4 worm cellular contexts compared by ENCODE assay signal in the genomic region with DNA sequence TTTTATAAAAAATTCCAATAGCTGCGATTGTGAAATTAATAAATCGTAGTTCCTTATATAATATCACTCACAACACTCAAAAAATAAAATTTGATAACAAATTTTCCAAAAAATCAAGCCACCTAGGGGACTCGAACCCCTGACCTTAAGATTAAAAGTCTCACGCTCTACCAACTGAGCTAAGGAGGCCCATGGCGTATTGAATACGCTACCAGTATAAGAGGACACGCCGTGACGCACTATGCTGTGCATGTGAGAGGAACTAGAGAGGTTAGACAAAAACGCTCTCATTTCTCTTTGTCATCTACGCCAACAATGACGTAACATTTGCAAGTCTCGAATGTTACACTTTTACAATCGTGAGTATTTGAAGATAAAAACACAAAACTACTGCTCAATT.
TF ChIP-seq lines count a peak whose summit lies in the region.

No protein-coding gene starts in this region.

TF ChIP-seq in whole organism, L2 larva, 48 proteins besides CTCF, POLR2A, EP300 and RAD21 (continues in another document):
- peak; percentile 57 for TF ChIP-seq nhr-11 (tag; optimal IDR thresholded peaks at IDR 0.05; lab: Kevin White, UChicago)
- TF ChIP-seq nhr-10 (tag; optimal IDR thresholded peaks at IDR 0.05; lab: Kevin White, UChicago), result peak; percentile 8
- TF ChIP-seq ama-1 (optimal IDR thresholded peaks at IDR 0.05; lab: Kevin White, UChicago), result peak; percentile 76
- TF ChIP-seq elt-3 (tag; optimal IDR thresholded peaks at IDR 0.05; lab: Kevin White, UChicago), result no peak
- TF ChIP-seq snpc-4 (tag; optimal IDR thresholded peaks at IDR 0.05; lab: Kevin White, UChicago), result peak; percentile 80
- TF ChIP-seq ZK546.5 (tag; optimal IDR thresholded peaks at IDR 0.05; lab: Kevin White, UChicago), result no peak
- peak; percentile 81 for TF ChIP-seq zag-1 (tag; optimal IDR thresholded peaks at IDR 0.05; lab: Kevin White, UChicago)
- TF ChIP-seq dmd-4 (tag; optimal IDR thresholded peaks at IDR 0.05; lab: Kevin White, UChicago), result no peak
- no peak for TF ChIP-seq elt-1 (tag; optimal IDR thresholded peaks at IDR 0.05; lab: Kevin White, UChicago)
- TF ChIP-seq ztf-11 (tag; optimal IDR thresholded peaks at IDR 0.05; lab: Kevin White, UChicago), result no peak
- TF ChIP-seq ceh-16 (tag; optimal IDR thresholded peaks at IDR 0.05; lab: Kevin White, UChicago), result no peak
- peak; percentile 0 for TF ChIP-seq R02D3.7 (tag; optimal IDR thresholded peaks at IDR 0.05; lab: Kevin White, UChicago)
- TF ChIP-seq nhr-23 (tag; optimal IDR thresholded peaks at IDR 0.05; lab: Kevin White, UChicago), result no peak
- TF ChIP-seq ztf-4 (tag; optimal IDR thresholded peaks at IDR 0.05; lab: Kevin White, UChicago), result peak; percentile 93
- TF ChIP-seq egl-27 (tag; optimal IDR thresholded peaks at IDR 0.05; lab: Kevin White, UChicago), result peak; percentile 83
- TF ChIP-seq unc-39 (tag; optimal IDR thresholded peaks at IDR 0.05; lab: Kevin White, UChicago), result no peak
- TF ChIP-seq peb-1 (tag; optimal IDR thresholded peaks at IDR 0.05; lab: Kevin White, UChicago), result no peak
- TF ChIP-seq lin-13 (GFP tag; optimal IDR thresholded peaks at IDR 0.05; lab: Kevin White, UChicago), result peak; percentile 86
- peak; percentile 64 for TF ChIP-seq lin-11 (tag; optimal IDR thresholded peaks at IDR 0.05; lab: Kevin White, UChicago)
- TF ChIP-seq ztf-1 (GFP tag; conservative IDR thresholded peaks at IDR 0.05; lab: Robert Waterston, UW), result no peak
- peak; percentile 99 for TF ChIP-seq nhr-129 (tag; optimal IDR thresholded peaks at IDR 0.05; lab: Kevin White, UChicago)
- TF ChIP-seq nhr-237 (tag; optimal IDR thresholded peaks at IDR 0.05; lab: Kevin White, UChicago), result peak; percentile 36

TF ChIP-seq in whole organism, L4 larva, 104 proteins besides CTCF, POLR2A, EP300 and RAD21 (continues in another document):
- TF ChIP-seq ztf-11 (tag; optimal IDR thresholded peaks at IDR 0.05; lab: Kevin White, UChicago) (no peak), daf-16 (GFP tag; optimal IDR thresholded peaks at IDR 0.05; lab: Kevin White, UChicago) (peak; percentile 90 to 91), daf-16 (tag; optimal IDR thresholded peaks at IDR 0.05; lab: Kevin White, UChicago) (peak; percentile 91), hmg-1.1 (GFP tag; IDR thresholded peaks at IDR 0.05; lab: Robert Waterston, UW) (peak; percentile 99), ctbp-1 (GFP tag; IDR thresholded peaks at IDR 0.05; lab: Robert Waterston, UW) (peak; percentile 96), nhr-25 (tag; optimal IDR thresholded peaks at IDR 0.05; lab: Kevin White, UChicago; ENCODE audit: borderline replicate concordance, insufficient read depth) (peak; percentile 44), sdz-12 (GFP tag; optimal IDR thresholded peaks at IDR 0.05; lab: Kevin White, UChicago) (peak; percentile 85), arid-1 (GFP tag; conservative IDR thresholded peaks at IDR 0.05; lab: Robert Waterston, UW) (peak; percentile 97), lin-15B (tag; optimal IDR thresholded peaks at IDR 0.05; lab: Kevin White, UChicago) (peak; percentile 22), Y75B8A.6 (GFP tag; IDR thresholded peaks at IDR 0.05; lab: Robert Waterston, UW) (peak; percentile 75; the same call in 1 of the 2 replicates), pha-4 (GFP tag; IDR thresholded peaks at IDR 0.05; lab: Robert Waterston, UW) (peak; percentile 96), pha-4 (tag; optimal IDR thresholded peaks at IDR 0.05; lab: Kevin White, UChicago) (peak; percentile 47), ceh-20 (GFP tag; IDR thresholded peaks at IDR 0.05; lab: Robert Waterston, UW) (peak; percentile 96), daf-19 (GFP tag; conservative IDR thresholded peaks at IDR 0.05; lab: Robert Waterston, UW) (no peak), lsy-2 (tag; optimal IDR thresholded peaks at IDR 0.05; lab: Kevin White, UChicago) (peak; percentile 72 to 88), madf-9 (GFP tag; conservative IDR thresholded peaks at IDR 0.05; lab: Robert Waterston, UW) (peak; percentile 94), mxl-2 (GFP tag; conservative IDR thresholded peaks at IDR 0.05; lab: Robert Waterston, UW) (peak; percentile 78), lin-13 (GFP tag; optimal IDR thresholded peaks at IDR 0.05; lab: Kevin White, UChicago) (peak; percentile 90), nhr-11 (tag; optimal IDR thresholded peaks at IDR 0.05; lab: Kevin White, UChicago) (peak; percentile 86), dmd-8 (GFP tag; IDR thresholded peaks at IDR 0.05; lab: Robert Waterston, UW) (peak; percentile 97), zfp-3 (GFP tag; conservative IDR thresholded peaks at IDR 0.05; lab: Robert Waterston, UW) (peak; percentile 90), ceh-32 (tag; optimal IDR thresholded peaks at IDR 0.05; lab: Kevin White, UChicago; ENCODE audit: poor library complexity) (peak; percentile 72)

TF ChIP-seq in whole organism, late embryonic, 69 proteins besides CTCF, POLR2A, EP300 and RAD21 (continues in another document):
- TF ChIP-seq che-1 (tag; optimal IDR thresholded peaks at IDR 0.05; lab: Kevin White, UChicago) (peak; percentile 92), ceh-31 (tag; optimal IDR thresholded peaks at IDR 0.05; lab: Kevin White, UChicago) (peak; percentile 89), gmeb-2 (tag; optimal IDR thresholded peaks at IDR 0.05; lab: Kevin White, UChicago) (peak; percentile 89), hlh-8 (tag; optimal IDR thresholded peaks at IDR 0.05; lab: Kevin White, UChicago) (peak; percentile 81), ceh-19 (GFP tag; optimal IDR thresholded peaks at IDR 0.05; lab: Kevin White, UChicago) (peak; percentile 94), Y22D7AL.16 (tag; optimal IDR thresholded peaks at IDR 0.05; lab: Kevin White, UChicago) (peak; percentile 88), hlh-15 (tag; optimal IDR thresholded peaks at IDR 0.05; lab: Kevin White, UChicago) (peak; percentile 78), ceh-24 (tag; optimal IDR thresholded peaks at IDR 0.05; lab: Kevin White, UChicago) (peak; percentile 77), lim-6 (tag; optimal IDR thresholded peaks at IDR 0.05; lab: Kevin White, UChicago) (peak; percentile 88), ceh-34 (tag; optimal IDR thresholded peaks at IDR 0.05; lab: Kevin White, UChicago) (peak; percentile 95), C38D4.7 (GFP tag; optimal IDR thresholded peaks at IDR 0.05; lab: Kevin White, UChicago) (peak; percentile 90), tbx-2 (tag; optimal IDR thresholded peaks at IDR 0.05; lab: Kevin White, UChicago) (peak; percentile 92), ztf-16 (tag; optimal IDR thresholded peaks at IDR 0.05; lab: Kevin White, UChicago) (peak; percentile 89), pqm-1 (tag; optimal IDR thresholded peaks at IDR 0.05; lab: Kevin White, UChicago) (peak; percentile 90), unc-55 (GFP tag; optimal IDR thresholded peaks at IDR 0.05; lab: Kevin White, UChicago) (peak; percentile 29), pros-1 (tag; optimal IDR thresholded peaks at IDR 0.05; lab: Kevin White, UChicago) (peak; percentile 50), hlh-30 (tag; optimal IDR thresholded peaks at IDR 0.05; lab: Kevin White, UChicago; ENCODE audit: insufficient read depth) (peak; percentile 81), syd-9 (tag; optimal IDR thresholded peaks at IDR 0.05; lab: Kevin White, UChicago) (peak; percentile 91), pha-4 (tag; optimal IDR thresholded peaks at IDR 0.05; lab: Kevin White, UChicago) (no peak), hlh-6 (tag; optimal IDR thresholded peaks at IDR 0.05; lab: Kevin White, UChicago) (peak; percentile 96), sox-4 (tag; optimal IDR thresholded peaks at IDR 0.05; lab: Kevin White, UChicago) (peak; percentile 90), ttx-3 (tag; optimal IDR thresholded peaks at IDR 0.05; lab: Kevin White, UChicago) (peak; percentile 91), nfya-1 (tag; optimal IDR thresholded peaks at IDR 0.05; lab: Kevin White, UChicago) (peak; percentile 81), eyg-1 (tag; optimal IDR thresholded peaks at IDR 0.05; lab: Kevin White, UChicago) (peak; percentile 92)

TF ChIP-seq in whole organism, mixed stage, embryonic, 35 proteins besides CTCF, POLR2A, EP300 and RAD21 (continues in another document):
- peak; percentile 67 for TF ChIP-seq ces-1 (GFP tag; optimal IDR thresholded peaks at IDR 0.05; lab: Kevin White, UChicago)
- peak; percentile 94 for TF ChIP-seq cnd-1 (tag; optimal IDR thresholded peaks at IDR 0.05; lab: Kevin White, UChicago)
- peak; percentile 80 for TF ChIP-seq flh-1 (GFP tag; optimal IDR thresholded peaks at IDR 0.05; lab: Kevin White, UChicago)
- TF ChIP-seq nhr-237 (tag; optimal IDR thresholded peaks at IDR 0.05; lab: Kevin White, UChicago), result peak; percentile 81
- peak; percentile 58 for TF ChIP-seq ztf-11 (tag; optimal IDR thresholded peaks at IDR 0.05; lab: Kevin White, UChicago)
- no peak for TF ChIP-seq nhr-76 (tag; optimal IDR thresholded peaks at IDR 0.05; lab: Kevin White, UChicago)
- TF ChIP-seq sem-2 (GFP tag; optimal IDR thresholded peaks at IDR 0.05; lab: Kevin White, UChicago), result peak; percentile 89
- TF ChIP-seq elt-1 (tag; optimal IDR thresholded peaks at IDR 0.05; lab: Kevin White, UChicago; ENCODE audit: borderline replicate concordance, insufficient read depth), result no peak
- TF ChIP-seq tbx-8 (GFP tag; optimal IDR thresholded peaks at IDR 0.05; lab: Kevin White, UChicago), result peak; percentile 95
- TF ChIP-seq ceh-43 (GFP tag; optimal IDR thresholded peaks at IDR 0.05; lab: Kevin White, UChicago), result peak; percentile 91
- no peak for TF ChIP-seq blmp-1 (tag; optimal IDR thresholded peaks at IDR 0.05; lab: Kevin White, UChicago)
- peak; percentile 97 for TF ChIP-seq ceh-83 (GFP tag; optimal IDR thresholded peaks at IDR 0.05; lab: Kevin White, UChicago)
- TF ChIP-seq ham-2 (GFP tag; optimal IDR thresholded peaks at IDR 0.05; lab: Kevin White, UChicago), result peak; percentile 87
- peak; percentile 97 for TF ChIP-seq unc-120 (tag; optimal IDR thresholded peaks at IDR 0.05; lab: Kevin White, UChicago; ENCODE audit: poor library complexity, severe bottlenecking)
- no peak for TF ChIP-seq nhr-2 (tag; optimal IDR thresholded peaks at IDR 0.05; lab: Kevin White, UChicago)
- peak; percentile 92 for TF ChIP-seq unc-62 (GFP tag; optimal IDR thresholded peaks at IDR 0.05; lab: Kevin White, UChicago)
- TF ChIP-seq sptf-1 (tag; optimal IDR thresholded peaks at IDR 0.05; lab: Kevin White, UChicago), result peak; percentile 98
- peak; percentile 96 for TF ChIP-seq M03D4.4 (tag; optimal IDR thresholded peaks at IDR 0.05; lab: Kevin White, UChicago)
- peak; percentile 93 for TF ChIP-seq drap-1 (GFP tag; optimal IDR thresholded peaks at IDR 0.05; lab: Kevin White, UChicago)
- TF ChIP-seq nhr-12 (tag; optimal IDR thresholded peaks at IDR 0.05; lab: Kevin White, UChicago), result no peak
- peak; percentile 37 for TF ChIP-seq unc-39 (tag; optimal IDR thresholded peaks at IDR 0.05; lab: Kevin White, UChicago)
- no peak for TF ChIP-seq snpc-4 (tag; optimal IDR thresholded peaks at IDR 0.05; lab: Kevin White, UChicago)
- TF ChIP-seq bed-3 (GFP tag; optimal IDR thresholded peaks at IDR 0.05; lab: Kevin White, UChicago), result peak; percentile 89
- peak; percentile 64 for TF ChIP-seq nhr-28 (tag; optimal IDR thresholded peaks at IDR 0.05; lab: Kevin White, UChicago)
- TF ChIP-seq ceh-39 (tag; optimal IDR thresholded peaks at IDR 0.05; lab: Kevin White, UChicago), result peak; percentile 61
- TF ChIP-seq mep-1 (tag; optimal IDR thresholded peaks at IDR 0.05; lab: Kevin White, UChicago), result peak; percentile 82
- peak; percentile 89 for TF ChIP-seq lin-32 (GFP tag; optimal IDR thresholded peaks at IDR 0.05; lab: Kevin White, UChicago)
